Worm (Caenorhabditis elegans): ENCODE measurements around the gene sre-12.

sre-12 gene

DNA sequence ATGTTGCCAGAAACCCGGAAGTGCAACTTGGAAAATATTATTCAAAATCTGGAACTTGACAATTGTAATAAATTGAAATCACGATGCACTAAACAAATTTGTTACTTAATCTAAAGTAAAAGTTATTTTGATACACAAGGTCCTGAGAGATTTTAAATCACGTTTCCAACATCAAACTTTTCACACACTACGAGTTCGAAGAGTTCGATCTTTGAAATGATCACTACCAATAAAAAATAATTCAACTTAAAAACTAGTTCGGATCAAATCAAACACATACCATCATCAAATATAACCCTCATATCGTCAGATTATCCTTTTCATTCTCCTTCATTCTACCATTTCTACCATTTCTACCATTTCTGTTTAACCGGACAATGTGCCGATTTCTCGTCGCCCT lies 27.0 kb upstream of the sre-12 start, which contains the start of gene spig-10:
TSS of gene spig-10 (plus strand) at position 301 of the 400 bp plus-strand sequence.
- no peak for TF ChIP-seq aly-1 (tag; optimal IDR thresholded peaks at IDR 0.05)

DNA sequence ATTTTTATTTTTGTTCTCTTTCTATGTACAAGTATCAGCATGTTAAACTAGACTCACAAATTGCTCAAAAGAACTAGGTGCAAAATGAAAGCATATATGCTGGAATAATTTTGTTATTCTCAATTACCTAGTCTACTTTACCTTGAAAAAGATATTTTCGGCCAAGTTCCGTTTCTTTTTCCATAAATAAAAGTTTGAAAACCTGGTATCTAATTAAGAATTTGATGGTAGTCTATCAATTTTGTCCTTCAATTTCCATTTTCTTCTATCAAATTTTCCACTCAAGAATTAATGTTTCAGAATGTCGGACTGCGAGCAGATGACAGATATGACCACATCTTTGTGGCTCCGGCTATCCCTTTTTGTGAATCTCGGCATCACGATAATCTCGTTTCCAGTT lies 24.9 kb upstream of the sre-12 start, which contains the start of gene srab-4:
TSS of gene srab-4 (plus strand) at position 301 of the 400 bp plus-strand sequence.
- TF ChIP-seq ama-1 (optimal IDR thresholded peaks at IDR 0.05) (no peak), sea-1 (GFP tag; conservative IDR thresholded peaks at IDR 0.05) (no peak), scrt-1 (GFP tag; IDR thresholded peaks at IDR 0.05) (no peak), hnd-1 (tag; optimal IDR thresholded peaks at IDR 0.05) (no peak)

DNA sequence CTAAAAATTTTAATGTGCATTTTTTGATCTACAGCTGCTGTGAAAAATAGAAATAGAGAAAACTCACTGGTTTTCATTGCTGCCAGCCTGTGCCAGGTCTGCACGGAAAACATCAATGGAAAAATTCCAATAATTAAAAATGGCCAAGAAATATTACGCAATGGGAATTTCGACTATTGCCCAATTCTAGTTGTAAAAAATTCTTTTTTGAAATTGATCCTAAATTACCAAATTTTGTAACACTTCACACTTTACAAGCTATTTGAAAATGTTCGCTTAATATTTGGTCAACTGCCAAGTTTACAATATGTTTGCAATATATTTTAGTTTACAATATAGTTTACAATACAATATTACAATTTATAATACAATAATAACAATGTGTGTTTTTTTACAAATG lies 21.8 kb upstream of the sre-12 start:
- TF ChIP-seq flt-1 (GFP tag; IDR thresholded peaks at IDR 0.05) (no peak), tbx-11 (GFP tag; IDR thresholded peaks at IDR 0.05) (no peak), ceh-13 (GFP tag; optimal IDR thresholded peaks at IDR 0.05) (no peak), tra-4 (tag; optimal IDR thresholded peaks at IDR 0.05) (no peak), hmg-4 (GFP tag; optimal IDR thresholded peaks at IDR 0.05) (no peak), sea-1 (GFP tag; conservative IDR thresholded peaks at IDR 0.05) (no peak)

DNA sequence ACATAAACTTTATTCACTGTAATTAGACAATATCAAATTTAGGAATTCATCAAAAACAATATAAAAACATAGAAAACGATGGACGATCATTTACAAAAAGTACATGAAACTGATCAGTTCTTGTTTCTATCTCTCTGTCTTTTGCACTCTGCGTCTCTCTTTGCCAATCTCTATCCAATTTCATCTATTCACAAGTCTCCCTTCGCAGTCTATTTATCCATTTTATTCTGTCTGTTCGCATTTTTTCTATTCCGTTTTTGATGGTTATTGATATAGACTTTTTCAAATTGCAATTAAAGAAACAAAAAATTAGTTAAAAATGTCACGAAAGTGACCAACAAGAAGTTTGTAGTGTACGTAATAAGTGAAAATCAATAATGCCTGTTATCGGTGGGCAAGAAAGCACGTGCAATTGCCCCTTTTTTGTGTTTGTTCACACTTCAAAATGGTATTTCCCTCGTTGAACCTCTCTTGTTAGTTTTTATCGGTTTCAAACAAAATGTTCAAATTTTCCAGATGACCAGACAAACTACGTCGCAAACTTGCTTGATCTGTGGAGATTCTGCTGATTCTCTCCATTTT lies 19.5 kb upstream of the sre-12 start, which contains the start of gene nhr-42:
TSS of gene nhr-42 (plus strand) at position 517 of the 582 bp plus-strand sequence.
- TF ChIP-seq scrt-1 (GFP tag; IDR thresholded peaks at IDR 0.05) (no peak), tbx-37 (GFP tag; conservative IDR thresholded peaks at IDR 0.05) (no peak), tra-4 (tag; optimal IDR thresholded peaks at IDR 0.05) (no peak), pes-1 (GFP tag; IDR thresholded peaks at IDR 0.05) (no peak), hmg-4 (GFP tag; optimal IDR thresholded peaks at IDR 0.05) (no peak), tbx-11 (GFP tag; IDR thresholded peaks at IDR 0.05) (no peak), B0310.2 (tag; optimal IDR thresholded peaks at IDR 0.05) (no peak), ama-1 (optimal IDR thresholded peaks at IDR 0.05) (no peak), F13C5.2 (tag; optimal IDR thresholded peaks at IDR 0.05) (no peak), ets-7 (tag; optimal IDR thresholded peaks at IDR 0.05) (no peak), ceh-36 (tag; optimal IDR thresholded peaks at IDR 0.05) (no peak), sea-1 (GFP tag; conservative IDR thresholded peaks at IDR 0.05) (no peak), ceh-13 (GFP tag; optimal IDR thresholded peaks at IDR 0.05) (no peak), hnd-1 (tag; optimal IDR thresholded peaks at IDR 0.05) (no peak), hmbx-1 (tag; optimal IDR thresholded peaks at IDR 0.05) (no peak), flt-1 (GFP tag; IDR thresholded peaks at IDR 0.05) (no peak), aly-1 (tag; optimal IDR thresholded peaks at IDR 0.05) (no peak)

DNA sequence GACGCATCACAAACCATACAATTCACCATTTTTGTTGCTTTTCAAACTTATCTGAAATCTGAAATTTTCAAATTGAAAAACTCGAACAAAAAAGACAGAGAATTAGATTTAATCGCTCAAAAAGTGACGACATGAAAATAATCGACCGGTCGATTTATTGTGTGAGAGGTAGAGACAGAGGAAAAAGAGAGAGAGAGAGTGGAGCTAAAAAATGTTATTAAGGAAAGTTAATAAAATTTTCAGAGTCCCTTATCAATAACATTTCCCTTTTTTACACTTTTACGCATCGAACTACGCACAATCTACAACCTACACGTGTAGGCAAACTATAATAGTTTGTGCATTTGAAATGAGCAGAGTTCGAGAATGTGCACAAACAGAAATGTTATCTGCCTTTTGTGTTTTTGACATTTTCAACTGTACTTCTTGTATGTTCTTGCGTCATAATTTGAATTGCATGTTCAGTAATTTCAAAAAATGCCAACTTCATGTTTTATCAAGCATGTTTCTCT lies 18.2 kb upstream of the sre-12 start, which contains the start of gene nhr-107:
TSS of gene nhr-107 (minus strand) at position 51 of the 512 bp plus-strand sequence.
- TF ChIP-seq pes-1 (GFP tag; IDR thresholded peaks at IDR 0.05): no peak
- no peak for TF ChIP-seq F13C5.2 (tag; optimal IDR thresholded peaks at IDR 0.05)
- no peak for TF ChIP-seq B0310.2 (tag; optimal IDR thresholded peaks at IDR 0.05)
- TF ChIP-seq aly-1 (tag; optimal IDR thresholded peaks at IDR 0.05): no peak
- TF ChIP-seq ceh-13 (GFP tag; optimal IDR thresholded peaks at IDR 0.05): no peak
- TF ChIP-seq hnd-1 (tag; optimal IDR thresholded peaks at IDR 0.05): no peak

DNA sequence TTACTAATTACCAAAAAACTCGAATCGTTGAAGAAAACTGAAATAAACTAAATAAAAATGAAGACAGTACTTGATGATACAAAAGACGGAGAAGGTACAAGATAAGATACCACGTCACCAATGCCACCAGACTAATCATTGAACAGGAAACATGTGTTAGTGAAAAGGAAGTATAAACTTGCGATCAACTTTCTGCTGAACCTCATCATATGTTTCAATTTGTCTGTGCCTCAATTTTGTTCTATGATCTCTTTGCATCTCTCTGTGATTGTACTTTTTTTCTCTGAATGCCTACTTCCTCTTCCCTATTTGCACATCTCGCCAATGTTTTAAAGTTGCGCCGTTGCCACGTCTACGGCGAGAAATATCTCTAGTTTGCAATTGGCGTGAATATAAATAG lies 15.1 kb upstream of the sre-12 start:
- TF ChIP-seq ceh-36 (tag; optimal IDR thresholded peaks at IDR 0.05) (no peak), flt-1 (GFP tag; IDR thresholded peaks at IDR 0.05) (no peak), aly-1 (tag; optimal IDR thresholded peaks at IDR 0.05) (no peak), tra-4 (tag; optimal IDR thresholded peaks at IDR 0.05) (no peak), tbx-37 (GFP tag; conservative IDR thresholded peaks at IDR 0.05) (no peak)

DNA sequence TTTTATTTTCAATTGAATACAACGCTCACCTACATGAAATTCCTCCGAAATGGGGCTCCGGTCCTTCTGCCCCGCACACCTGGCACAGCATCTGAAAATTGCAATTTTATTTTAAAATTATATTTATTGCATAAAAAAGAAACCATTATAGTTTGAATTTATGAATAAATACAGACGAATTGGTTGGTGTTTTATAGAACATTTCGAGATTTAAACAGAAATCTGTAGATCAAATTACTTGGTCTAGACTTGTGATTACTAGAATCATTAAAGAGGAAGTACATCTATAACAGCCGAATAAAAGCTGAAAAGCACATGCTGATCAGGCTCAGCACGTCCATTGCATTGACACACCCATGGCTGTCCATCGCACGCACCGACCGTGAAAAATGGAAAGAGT lies 12.9 kb upstream of the sre-12 start, which contains the start of gene nhr-162:
TSS of gene nhr-162 (minus strand) at position 101 of the 400 bp plus-strand sequence.
- TF ChIP-seq ceh-13 (GFP tag; optimal IDR thresholded peaks at IDR 0.05) (no peak), hmg-4 (GFP tag; optimal IDR thresholded peaks at IDR 0.05) (no peak), F13C5.2 (tag; optimal IDR thresholded peaks at IDR 0.05) (no peak), ama-1 (optimal IDR thresholded peaks at IDR 0.05) (no peak), hnd-1 (tag; optimal IDR thresholded peaks at IDR 0.05) (no peak), sea-1 (GFP tag; conservative IDR thresholded peaks at IDR 0.05) (no peak), aly-1 (tag; optimal IDR thresholded peaks at IDR 0.05) (no peak), tbx-11 (GFP tag; IDR thresholded peaks at IDR 0.05) (no peak), scrt-1 (GFP tag; IDR thresholded peaks at IDR 0.05) (no peak), ets-7 (tag; optimal IDR thresholded peaks at IDR 0.05) (no peak), pes-1 (GFP tag; IDR thresholded peaks at IDR 0.05) (no peak), tbx-37 (GFP tag; conservative IDR thresholded peaks at IDR 0.05) (no peak), tra-4 (tag; optimal IDR thresholded peaks at IDR 0.05) (no peak)

DNA sequence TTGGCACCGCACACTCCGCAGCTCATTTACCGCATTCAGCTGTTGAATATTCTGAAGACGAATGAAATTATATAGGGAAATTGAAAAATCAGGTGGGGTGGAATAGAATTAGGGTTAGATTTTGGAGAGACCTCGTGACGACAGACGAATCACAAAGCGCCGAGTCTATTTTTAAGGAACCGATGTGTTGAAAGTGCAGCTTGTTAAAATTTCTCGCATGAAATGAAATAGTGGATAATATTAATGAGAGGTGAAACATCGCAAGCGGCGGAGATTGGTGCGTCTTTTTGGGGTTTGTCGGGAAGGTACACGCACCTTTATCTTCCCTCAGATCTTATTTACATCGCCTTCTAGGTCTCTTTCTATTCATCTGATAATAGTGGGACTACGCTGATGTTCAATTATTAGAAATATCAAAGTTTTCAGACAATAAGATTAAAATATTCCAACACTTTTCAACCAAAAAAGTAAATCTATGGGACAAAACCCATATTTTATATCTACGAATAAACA lies 10.8 kb upstream of the sre-12 start, which contains the start of gene nhr-140:
TSS of gene nhr-140 (minus strand) at position 51 of the 513 bp plus-strand sequence.
- no peak for TF ChIP-seq aly-1 (tag; optimal IDR thresholded peaks at IDR 0.05)
- no peak for TF ChIP-seq hmg-4 (GFP tag; optimal IDR thresholded peaks at IDR 0.05)
- no peak for TF ChIP-seq ceh-13 (GFP tag; optimal IDR thresholded peaks at IDR 0.05)
- TF ChIP-seq ceh-36 (tag; optimal IDR thresholded peaks at IDR 0.05): no peak
- TF ChIP-seq sea-1 (GFP tag; conservative IDR thresholded peaks at IDR 0.05): no peak
- TF ChIP-seq hnd-1 (tag; optimal IDR thresholded peaks at IDR 0.05): no peak
- TF ChIP-seq tbx-11 (GFP tag; IDR thresholded peaks at IDR 0.05): no peak
- no peak for TF ChIP-seq F13C5.2 (tag; optimal IDR thresholded peaks at IDR 0.05)
- TF ChIP-seq pes-1 (GFP tag; IDR thresholded peaks at IDR 0.05): no peak
- no peak for TF ChIP-seq ama-1 (optimal IDR thresholded peaks at IDR 0.05)
- TF ChIP-seq tbx-37 (GFP tag; conservative IDR thresholded peaks at IDR 0.05): no peak
- TF ChIP-seq ets-7 (tag; optimal IDR thresholded peaks at IDR 0.05): no peak
- TF ChIP-seq tra-4 (tag; optimal IDR thresholded peaks at IDR 0.05): no peak
- TF ChIP-seq hmbx-1 (tag; optimal IDR thresholded peaks at IDR 0.05): no peak

Measured in whole organism, early embryonic.